Worm (Caenorhabditis elegans): Measurements from ENCODE around the gene D2096.5.

- no peak for TF ChIP-seq him-1 (tag; optimal IDR thresholded peaks at IDR 0.05)
- no peak for TF ChIP-seq W03F9.2 (tag; optimal IDR thresholded peaks at IDR 0.05)
- TF ChIP-seq dao-5 (tag; optimal IDR thresholded peaks at IDR 0.05) = no peak
Measured at ce11 chrIV:8357299-8357698, 2.3 kb downstream of the D2096.5 start.
